Fruit fly (Drosophila melanogaster) Kc167 (cell line): ENCODE results near the gene Hsp60B.

Experiments used
- Myc ChIP-seq: fragments of >200 bp; optimal IDR thresholded peaks from 2 replicates; lab custom pipeline; 2017; ENCODE audit warnings: missing external identifiers
- Sin3A ChIP-seq: fragments of >200 bp; optimal IDR thresholded peaks from 2 replicates; lab custom pipeline; 2018; ENCODE audit warnings: missing external identifiers
- h ChIP-seq: fragments of >200 bp; optimal IDR thresholded peaks from 3 replicates; lab custom pipeline; 2018; ENCODE audit warnings: missing external identifiers
- insv ChIP-seq: fragments of >200 bp; optimal IDR thresholded peaks from 3 replicates; lab custom pipeline; 2018; ENCODE audit warnings: missing external identifiers
- psq ChIP-seq: fragments of >200 bp; optimal IDR thresholded peaks from 2 replicates; lab custom pipeline; 2017; ENCODE audit warnings: missing external identifiers

dm6 chr2L:744295-744694, 16.1 kb downstream of the Hsp60B start, which contains the start of gene Eaat2:
- TF ChIP-seq psq (no peak), insv (lab: Kevin White, UChicago) (no peak), Myc (no peak), Sin3A (lab: Kevin White, UChicago) (no peak), h (lab: Kevin White, UChicago) (no peak)
